Worm (Caenorhabditis elegans) whole organism, young adult: ENCODE measurements around the gene cft-1.

Experiments
- B0261.1 ChIP-seq: sonication (generic microtip); optimal IDR thresholded peaks from 2 replicates; lab custom pipeline; 2016; ENCODE audit warnings: mild to moderate bottlenecking, missing genetic modification characterization, moderate library complexity, missing compliant biosample characterization
- B0336.3 ChIP-seq: fragments of 200-800 bp; sonication (Bioruptor generic); IDR thresholded peaks from 2 replicates; pipeline ENCODE4 v1.3.6; 2022; ENCODE audit warnings: missing genetic modification characterization, missing compliant biosample characterization
- D2030.7 ChIP-seq: fragments of 200-800 bp; sonication (Bioruptor generic); IDR thresholded peaks from 2 replicates; pipeline ENCODE4 v1.3.6; 2022; ENCODE audit warnings: missing genetic modification reagents, missing genetic modification characterization, missing compliant biosample characterization
- F10E7.11 ChIP-seq: sonication (generic microtip); optimal IDR thresholded peaks from 2 replicates; lab custom pipeline; 2017; ENCODE audit warnings: mild to moderate bottlenecking, missing genetic modification characterization, moderate library complexity, missing compliant biosample characterization
- F22D6.2 ChIP-seq: sonication (generic microtip); optimal IDR thresholded peaks from 2 replicates; lab custom pipeline; 2016; ENCODE audit warnings: mild to moderate bottlenecking, missing genetic modification characterization, missing compliant biosample characterization
- F33H1.4 ChIP-seq: fragments of 200-800 bp; sonication (Bioruptor generic); IDR thresholded peaks from 2 replicates; pipeline ENCODE4 v1.3.6; 2022; ENCODE audit warnings: missing genetic modification reagents, missing genetic modification characterization, missing compliant biosample characterization
- F37B4.10 ChIP-seq: fragments of 200-800 bp; sonication (Bioruptor generic); IDR thresholded peaks from 2 replicates; pipeline ENCODE4 v1.3.6; 2022; ENCODE audit warnings: missing genetic modification characterization, missing compliant biosample characterization
- F52B5.7 ChIP-seq: sonication (generic microtip); optimal IDR thresholded peaks from 2 replicates; lab custom pipeline; 2016; ENCODE audit warnings: mild to moderate bottlenecking, missing genetic modification characterization, missing compliant biosample characterization
- T26A5.8 ChIP-seq: sonication (generic microtip); optimal IDR thresholded peaks from 2 replicates; lab custom pipeline; 2016; ENCODE audit warnings: missing genetic modification characterization, missing compliant biosample characterization
- Y53F4B.3 ChIP-seq: fragments of 200-800 bp; sonication (Bioruptor generic); IDR thresholded peaks from 2 replicates; pipeline ENCODE4 v1.3.6; 2022; ENCODE audit warnings: missing genetic modification reagents, missing genetic modification characterization, missing compliant biosample characterization
- Y53G8AR.9 ChIP-seq: fragments of 200-800 bp; sonication (Bioruptor generic); conservative IDR thresholded peaks from 2 replicates; pipeline ENCODE4 v1.3.6; 2022; ENCODE audit warnings: missing genetic modification reagents, missing genetic modification characterization, missing compliant biosample characterization
- ZK185.1 ChIP-seq: sonication (generic microtip); optimal IDR thresholded peaks from 2 replicates; lab custom pipeline; 2016; ENCODE audit warnings: mild to moderate bottlenecking, missing genetic modification characterization, missing compliant biosample characterization; ENCODE audit not compliant: poor library complexity, severe bottlenecking
- aptf-2 ChIP-seq: fragments of 200-800 bp; sonication (Bioruptor generic); conservative IDR thresholded peaks from 2 replicates; pipeline ENCODE4 v1.3.6; 2022; ENCODE audit warnings: missing genetic modification reagents, missing genetic modification characterization, missing compliant biosample characterization
- aptf-3 ChIP-seq: fragments of 200-800 bp; sonication (Bioruptor generic); IDR thresholded peaks from 2 replicates; pipeline ENCODE4 v1.3.6; 2022; ENCODE audit warnings: missing genetic modification characterization, missing compliant biosample characterization
- atf-7 ChIP-seq: sonication (generic microtip); optimal IDR thresholded peaks from 2 replicates; lab custom pipeline; 2017; ENCODE audit warnings: mild to moderate bottlenecking, missing genetic modification characterization, missing compliant biosample characterization
- athp-1 ChIP-seq: sonication (generic microtip); optimal IDR thresholded peaks from 2 replicates; lab custom pipeline; 2017; ENCODE audit warnings: mild to moderate bottlenecking, missing genetic modification characterization, missing compliant biosample characterization
- attf-3 ChIP-seq: fragments of 200-800 bp; sonication (Bioruptor generic); conservative IDR thresholded peaks from 2 replicates; pipeline ENCODE4 v1.3.6; 2022; ENCODE audit warnings: missing genetic modification reagents, missing genetic modification characterization, missing compliant biosample characterization
- attf-5 ChIP-seq: fragments of 200-800 bp; sonication (Bioruptor generic); optimal IDR thresholded peaks from 2 replicates; lab custom pipeline; 2018; ENCODE audit warnings: mild to moderate bottlenecking, missing genetic modification characterization, missing compliant biosample characterization
- attf-6 ChIP-seq: fragments of 200-800 bp; sonication (Bioruptor generic); IDR thresholded peaks from 2 replicates; pipeline ENCODE4 v1.3.6; 2022; ENCODE audit warnings: missing genetic modification reagents, missing genetic modification characterization, missing compliant biosample characterization
- ceh-91 ChIP-seq: fragments of 200-800 bp; sonication (Bioruptor generic); IDR thresholded peaks from 2 replicates; pipeline ENCODE4 v1.3.6; 2022; ENCODE audit warnings: missing genetic modification reagents, missing genetic modification characterization, missing compliant biosample characterization
- chd-7 ChIP-seq: sonication (generic microtip); optimal IDR thresholded peaks from 2 replicates; lab custom pipeline; 2016; ENCODE audit warnings: mild to moderate bottlenecking, missing genetic modification characterization, moderate library complexity, missing compliant biosample characterization
- dox-1 ChIP-seq: fragments of 200-800 bp; sonication (Bioruptor generic); IDR thresholded peaks from 2 replicates; pipeline ENCODE4 v1.3.6; 2022; ENCODE audit warnings: missing genetic modification reagents, missing genetic modification characterization, missing compliant biosample characterization
- egl-18 ChIP-seq: fragments of 200-800 bp; sonication (Bioruptor generic); IDR thresholded peaks from 2 replicates; pipeline ENCODE4 v1.3.6; 2022; ENCODE audit warnings: missing genetic modification reagents, missing genetic modification characterization, missing compliant biosample characterization
- ets-4 ChIP-seq: fragments of 200-800 bp; sonication (Bioruptor generic); optimal IDR thresholded peaks from 2 replicates; lab custom pipeline; 2018; ENCODE audit warnings: mild to moderate bottlenecking, missing genetic modification characterization, missing compliant biosample characterization
- fkh-3 ChIP-seq: sonication (generic microtip); optimal IDR thresholded peaks from 2 replicates; lab custom pipeline; 2016; ENCODE audit warnings: mild to moderate bottlenecking, missing genetic modification characterization, missing compliant biosample characterization
- him-1 ChIP-seq: sonication (generic microtip); optimal IDR thresholded peaks from 2 replicates; lab custom pipeline; 2016; ENCODE audit warnings: missing genotype, missing genetic modification reagents, missing genetic modification characterization, missing compliant biosample characterization
- hmg-1.2 ChIP-seq: fragments of 200-800 bp; sonication (Bioruptor generic); IDR thresholded peaks from 2 replicates; pipeline ENCODE4 v1.3.6; 2022; ENCODE audit warnings: missing genetic modification reagents, missing genetic modification characterization, missing compliant biosample characterization
- let-526 ChIP-seq: fragments of 200-800 bp; sonication (Bioruptor generic); IDR thresholded peaks from 2 replicates; pipeline ENCODE4 v1.3.6; 2022; ENCODE audit warnings: missing genetic modification reagents, missing genetic modification characterization, missing compliant biosample characterization
- lin-40 ChIP-seq: sonication (generic microtip); optimal IDR thresholded peaks from 2 replicates; lab custom pipeline; 2016; ENCODE audit warnings: missing genetic modification characterization, mild to moderate bottlenecking, missing compliant biosample characterization, missing genotype, missing genetic modification reagents
- lsl-1 ChIP-seq: fragments of 200-800 bp; sonication (Bioruptor generic); optimal IDR thresholded peaks from 2 replicates; lab custom pipeline; 2018; ENCODE audit warnings: mild to moderate bottlenecking, missing genetic modification characterization, moderate library complexity, missing compliant biosample characterization
- madf-3 ChIP-seq: fragments of 200-800 bp; sonication (Bioruptor generic); IDR thresholded peaks from 2 replicates; pipeline ENCODE4 v1.3.6; 2022; ENCODE audit warnings: missing genetic modification reagents, missing genetic modification characterization, missing compliant biosample characterization
- madf-6 ChIP-seq: fragments of 200-800 bp; sonication (Bioruptor generic); IDR thresholded peaks from 2 replicates; pipeline ENCODE4 v1.3.6; 2022; ENCODE audit warnings: missing genetic modification reagents, missing genetic modification characterization, missing compliant biosample characterization
- mel-28 ChIP-seq: sonication (generic microtip); optimal IDR thresholded peaks from 2 replicates; lab custom pipeline; 2016; ENCODE audit warnings: borderline replicate concordance, mild to moderate bottlenecking, missing genetic modification characterization, missing compliant biosample characterization
- mes-4 ChIP-seq: sonication (generic microtip); optimal IDR thresholded peaks from 2 replicates; lab custom pipeline; 2016; ENCODE audit warnings: missing genotype, missing genetic modification characterization, missing compliant biosample characterization
- nfyb-1 ChIP-seq: fragments of 200-800 bp; sonication (Bioruptor generic); IDR thresholded peaks from 2 replicates; pipeline ENCODE4 v1.3.6; 2022; ENCODE audit warnings: missing genetic modification reagents, missing genetic modification characterization, missing compliant biosample characterization
- nhr-179 ChIP-seq: sonication (generic microtip); optimal IDR thresholded peaks from 2 replicates; lab custom pipeline; 2016; ENCODE audit warnings: mild to moderate bottlenecking, missing genetic modification characterization, missing compliant biosample characterization
- rcor-1 ChIP-seq: fragments of 200-800 bp; sonication (Bioruptor generic); IDR thresholded peaks from 2 replicates; pipeline ENCODE4 v1.3.6; 2022; ENCODE audit warnings: missing genetic modification reagents, missing genetic modification characterization, missing compliant biosample characterization
- repo-1 ChIP-seq: sonication (generic microtip); optimal IDR thresholded peaks from 2 replicates; lab custom pipeline; 2017; ENCODE audit warnings: mild to moderate bottlenecking, missing genetic modification characterization, missing compliant biosample characterization
- rpc-1 ChIP-seq, 2 experiments: fragments of 150-350 bp in 1 of 2; sonication (generic microtip) in 1 of 2; optimal IDR thresholded peaks; 2 replicates each; lab custom pipeline; 2014 to 2018; ENCODE audit warnings: missing biosample characterization in 1 of 2, missing genetic modification characterization in 1 of 2, missing genetic modification reagents in 1 of 2, missing genotype in 1 of 2
- snpc-1.1 ChIP-seq: sonication (generic microtip); optimal IDR thresholded peaks from 2 replicates; lab custom pipeline; 2017; ENCODE audit warnings: missing genetic modification characterization, mild to moderate bottlenecking, missing compliant biosample characterization, antibody characterized with exemption, moderate library complexity, missing genotype, missing genetic modification reagents; ENCODE audit not compliant: insufficient read depth
- snpc-3.4 ChIP-seq: sonication (generic microtip); optimal IDR thresholded peaks from 2 replicates; lab custom pipeline; 2017; ENCODE audit warnings: missing genetic modification characterization, mild to moderate bottlenecking, missing compliant biosample characterization, antibody characterized with exemption, moderate library complexity, missing genotype, missing genetic modification reagents
- unc-62 ChIP-seq: fragments of 150-350 bp; optimal IDR thresholded peaks from 2 replicates; lab custom pipeline; 2014; ENCODE audit warnings: missing biosample characterization, missing genetic modification reagents, missing genetic modification characterization
- zfh-2 ChIP-seq: fragments of 200-800 bp; sonication (Bioruptor generic); conservative IDR thresholded peaks from 2 replicates; pipeline ENCODE4 v1.3.6; 2022; ENCODE audit warnings: missing genetic modification reagents, missing genetic modification characterization, missing compliant biosample characterization
- ztf-25 ChIP-seq: fragments of 200-800 bp; sonication (Bioruptor generic); IDR thresholded peaks from 2 replicates; pipeline ENCODE4 v1.3.6; 2022; ENCODE audit warnings: missing genetic modification reagents, missing genetic modification characterization, missing compliant biosample characterization
- ztf-26 ChIP-seq: sonication (generic microtip); optimal IDR thresholded peaks from 2 replicates; lab custom pipeline; 2017; ENCODE audit warnings: missing genetic modification characterization, missing compliant biosample characterization
- ztf-6 ChIP-seq: fragments of 200-800 bp; sonication (Bioruptor generic); IDR thresholded peaks from 2 replicates; pipeline ENCODE4 v1.3.6; 2022; ENCODE audit warnings: missing genetic modification reagents, missing genetic modification characterization, missing compliant biosample characterization

cft-1 gene

DNA sequence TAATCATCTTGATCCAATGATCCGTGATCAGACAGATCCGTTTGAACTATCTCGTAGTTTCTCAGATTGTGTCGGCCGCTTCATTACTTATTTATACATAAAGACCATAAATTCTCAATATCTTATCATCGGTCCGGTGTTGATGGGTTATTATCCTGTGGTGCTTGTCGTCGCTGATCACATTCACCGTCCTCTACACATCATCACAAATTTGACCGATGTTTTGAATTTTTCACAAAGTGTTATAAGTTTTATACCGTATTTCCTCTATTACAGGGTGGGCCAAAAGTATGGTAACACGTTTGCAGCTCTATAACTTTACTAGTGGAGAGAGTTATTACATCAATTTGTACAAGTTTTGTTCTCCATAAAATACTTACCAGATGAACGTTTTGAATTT lies 49.4 kb downstream of the cft-1 start (continued):
- 0 out of 2 replicates have a peak, but pooled peaks have one; percentile 62 for TF ChIP-seq ztf-25 (GFP tag; lab: Robert Waterston, UW)
- 0 out of 2 replicates have a peak, but pooled peaks have one; percentile 50 for TF ChIP-seq aptf-3 (GFP tag; lab: Robert Waterston, UW)
- no peak for TF ChIP-seq repo-1 (tag; lab: Kevin White, UChicago)

DNA sequence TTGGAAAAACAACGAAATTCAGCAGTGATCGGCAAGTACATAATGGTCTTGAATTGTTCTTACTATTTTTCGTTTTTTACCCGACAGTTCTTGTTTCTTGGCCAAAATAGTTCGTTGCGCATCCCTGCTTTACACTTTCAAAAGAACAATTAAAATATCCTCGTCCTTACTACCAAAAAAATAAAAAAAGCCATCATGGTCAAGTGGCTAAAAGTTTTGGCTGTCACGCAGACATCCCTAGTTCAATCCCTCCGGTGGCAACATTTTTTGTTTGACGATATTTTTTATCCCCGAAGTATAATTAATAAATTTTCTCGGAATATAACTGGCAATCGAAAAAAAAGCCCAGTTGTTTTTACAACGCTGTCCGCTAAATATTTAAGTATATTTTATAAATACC lies 53.3 kb downstream of the cft-1 start:
- no peak for TF ChIP-seq zfh-2 (GFP tag; lab: Robert Waterston, UW)
- TF ChIP-seq rcor-1 (GFP tag; lab: Robert Waterston, UW), result peak; percentile 51
- no peak for TF ChIP-seq F22D6.2 (tag; lab: Kevin White, UChicago)
- peak; percentile 9; the same call in 1 of the 2 replicates for TF ChIP-seq F33H1.4
- TF ChIP-seq F10E7.11 (tag; lab: Kevin White, UChicago), result peak; percentile 89
- peak; percentile 76; the same call in 1 of the 2 replicates for TF ChIP-seq attf-6 (GFP tag; lab: Robert Waterston, UW)
- no peak for TF ChIP-seq lin-40 (tag; lab: Kevin White, UChicago)
- peak; percentile 79 for TF ChIP-seq D2030.7 (GFP tag; lab: Robert Waterston, UW)
- TF ChIP-seq ceh-91, result peak; percentile 29; the same call in 1 of the 2 replicates
- peak; percentile 61 for TF ChIP-seq chd-7 (tag; lab: Kevin White, UChicago)
- peak; percentile 42 for TF ChIP-seq T26A5.8 (tag; lab: Kevin White, UChicago)
- TF ChIP-seq fkh-3, result peak; percentile 69
- TF ChIP-seq ztf-26 (tag; lab: Kevin White, UChicago), result no peak
- no peak for TF ChIP-seq ztf-6 (GFP tag; lab: Robert Waterston, UW)
- no peak; the same call in 1 of the 2 replicates for TF ChIP-seq Y53G8AR.9 (GFP tag; lab: Robert Waterston, UW)
- peak; percentile 53 for TF ChIP-seq lsl-1 (GFP tag; lab: Kevin White, UChicago)
- TF ChIP-seq F37B4.10, result no peak
- peak; percentile 95 for TF ChIP-seq B0336.3 (GFP tag; lab: Robert Waterston, UW)
- TF ChIP-seq attf-3 (GFP tag; lab: Robert Waterston, UW), result no peak; the same call in 1 of the 2 replicates
- peak; percentile 67 for TF ChIP-seq B0261.1 (tag; lab: Kevin White, UChicago)
- TF ChIP-seq repo-1 (tag; lab: Kevin White, UChicago), result peak; percentile 29
- no peak for TF ChIP-seq let-526 (GFP tag; lab: Robert Waterston, UW)
- peak; percentile 72 for TF ChIP-seq atf-7 (tag; lab: Kevin White, UChicago)
- TF ChIP-seq aptf-3 (GFP tag; lab: Robert Waterston, UW), result no peak
- peak; percentile 68; the same call in 1 of the 2 replicates for TF ChIP-seq Y53F4B.3 (GFP tag; lab: Robert Waterston, UW)
- TF ChIP-seq dox-1 (GFP tag; lab: Robert Waterston, UW), result 0 out of 2 replicates have a peak, but pooled peaks have one; percentile 30
- TF ChIP-seq snpc-1.1 (tag; lab: Kevin White, UChicago), result peak; percentile 68
- TF ChIP-seq nhr-179, result no peak
- peak; percentile 21; the same call in 1 of the 2 replicates for TF ChIP-seq hmg-1.2
- TF ChIP-seq athp-1 (tag; lab: Kevin White, UChicago), result peak; percentile 88
- TF ChIP-seq egl-18 (GFP tag; lab: Robert Waterston, UW), result no peak
- TF ChIP-seq mes-4, result peak; percentile 41
- TF ChIP-seq unc-62, result no peak
- peak; percentile 52 for TF ChIP-seq him-1
- no peak for TF ChIP-seq mel-28
- peak; percentile 77 for TF ChIP-seq madf-6
- peak; percentile 83 for TF ChIP-seq madf-3 (GFP tag; lab: Robert Waterston, UW)
- TF ChIP-seq nfyb-1, result peak; percentile 48; the same call in 1 of the 2 replicates
- TF ChIP-seq rpc-1 (optimal IDR thresholded peaks at IDR 0.05; lab: Kevin White, UChicago), result peak; percentile 73
- TF ChIP-seq rpc-1 (tag; optimal IDR thresholded peaks at IDR 0.05; lab: Kevin White, UChicago), result peak; percentile 93
- no peak for TF ChIP-seq ets-4 (GFP tag; lab: Kevin White, UChicago)
- TF ChIP-seq ZK185.1 (tag; lab: Kevin White, UChicago), result no peak
- TF ChIP-seq attf-5, result peak; percentile 46
- peak; percentile 77 for TF ChIP-seq snpc-3.4 (tag; lab: Kevin White, UChicago)
- 0 out of 2 replicates have a peak, but pooled peaks have one; percentile 10 for TF ChIP-seq aptf-2 (GFP tag; lab: Robert Waterston, UW)
- TF ChIP-seq F52B5.7 (tag; lab: Kevin White, UChicago), result peak; percentile 71
